In genomic region chr3L:19158343-19158742, dm6 we compare ENCODE assay signal across 2 fruit fly cellular contexts.
A peak's percentile ranks its signal among the peaks of the same experiment; 100 is the strongest.
TF ChIP-seq lines count a peak whose summit lies in the region.

No protein-coding gene starts in this region.

- TF ChIP-seq CTCF in whole organism, embryonic (GFP tag; optimal IDR thresholded peaks at IDR 0.05; lab: Kevin White, UChicago) = no peak

TF ChIP-seq in whole organism, embryonic, 481 proteins besides CTCF, POLR2A, EP300 and RAD21:
- TF ChIP-seq org-1 (GFP tag; optimal IDR thresholded peaks at IDR 0.05; lab: Kevin White, UChicago) = peak; percentile 8
- TF ChIP-seq Rfx (GFP tag; IDR thresholded peaks at IDR 0.05; lab: Robert Waterston, UW) = peak; percentile 7; the same call in 1 of the 2 replicates
- no peak for TF ChIP-seq slou (GFP tag; optimal IDR thresholded peaks at IDR 0.05; lab: Kevin White, UChicago)
- peak; percentile 74 for TF ChIP-seq Hey (tag; optimal IDR thresholded peaks at IDR 0.05; lab: Kevin White, UChicago)
- TF ChIP-seq NFAT (GFP tag; IDR thresholded peaks at IDR 0.05; lab: Robert Waterston, UW) = 0 out of 2 replicates have a peak, but pooled peaks have one; percentile 6
- peak; percentile 38 for TF ChIP-seq CG10543 (GFP tag; optimal IDR thresholded peaks at IDR 0.05; lab: Kevin White, UChicago)
- TF ChIP-seq lmd (GFP tag; IDR thresholded peaks at IDR 0.05; lab: Robert Waterston, UW) = 0 out of 2 replicates have a peak, but pooled peaks have one; percentile 23
- peak; percentile 92 for TF ChIP-seq crol (GFP tag; IDR thresholded peaks at IDR 0.05; lab: Robert Waterston, UW)
- 0 out of 3 replicates have a peak, but pooled peaks have one; percentile 10 for TF ChIP-seq H15 (GFP tag; IDR thresholded peaks at IDR 0.05; lab: Robert Waterston, UW)
- TF ChIP-seq CG32767 (GFP tag; IDR thresholded peaks at IDR 0.05; lab: Robert Waterston, UW) = 0 out of 2 replicates have a peak, but pooled peaks have one; percentile 23
- TF ChIP-seq ab (GFP tag; optimal IDR thresholded peaks at IDR 0.05; lab: Kevin White, UChicago) = no peak
- peak; percentile 39 for TF ChIP-seq abd-A (tag; optimal IDR thresholded peaks at IDR 0.05; lab: Kevin White, UChicago)
- peak; percentile 12 for TF ChIP-seq kni (GFP tag; optimal IDR thresholded peaks at IDR 0.05; lab: Kevin White, UChicago)
- no peak for TF ChIP-seq CG7556 (GFP tag; optimal IDR thresholded peaks at IDR 0.05; lab: Kevin White, UChicago)
- TF ChIP-seq grau (tag; optimal IDR thresholded peaks at IDR 0.05; lab: Kevin White, UChicago) = peak; percentile 51
- peak; percentile 31; the same call in 1 of the 3 replicates for TF ChIP-seq CG2199 (GFP tag; IDR thresholded peaks at IDR 0.05; lab: Robert Waterston, UW)
- no peak for TF ChIP-seq rib (GFP tag; IDR thresholded peaks at IDR 0.05; lab: Robert Waterston, UW)
- TF ChIP-seq CG8359 (GFP tag; optimal IDR thresholded peaks at IDR 0.05; lab: Kevin White, UChicago; ENCODE audit: borderline replicate concordance) = no peak
- TF ChIP-seq Deaf1 (tag; optimal IDR thresholded peaks at IDR 0.05; lab: Kevin White, UChicago) = peak; percentile 5
- TF ChIP-seq Med (GFP tag; lab: Kevin White, UChicago) = peak; percentile 57
- no peak for TF ChIP-seq HLHmδ (GFP tag; optimal IDR thresholded peaks at IDR 0.05; lab: Kevin White, UChicago)
- 0 out of 2 replicates have a peak, but pooled peaks have one; percentile 5 for TF ChIP-seq Dref (GFP tag; IDR thresholded peaks at IDR 0.05; lab: Robert Waterston, UW)
- TF ChIP-seq dpn (GFP tag; optimal IDR thresholded peaks at IDR 0.05; lab: Kevin White, UChicago) = no peak
- peak; percentile 14 for TF ChIP-seq run (tag; optimal IDR thresholded peaks at IDR 0.05; lab: Kevin White, UChicago)
- TF ChIP-seq CG12769 (tag; optimal IDR thresholded peaks at IDR 0.05; lab: Kevin White, UChicago) = peak; percentile 8
- no peak for TF ChIP-seq CG14441 (GFP tag; IDR thresholded peaks at IDR 0.05; lab: Robert Waterston, UW)
- 0 out of 3 replicates have a peak, but pooled peaks have one; percentile 4 for TF ChIP-seq zfh1 (GFP tag; IDR thresholded peaks at IDR 0.05; lab: Robert Waterston, UW)
- TF ChIP-seq sr (GFP tag; IDR thresholded peaks at IDR 0.05; lab: Robert Waterston, UW) = 0 out of 3 replicates have a peak, but pooled peaks have one; percentile 15
- TF ChIP-seq z (GFP tag; IDR thresholded peaks at IDR 0.05; lab: Robert Waterston, UW) = 0 out of 3 replicates have a peak, but pooled peaks have one; percentile 39

TF ChIP-seq in whole organism, pupa, 21 proteins besides CTCF, POLR2A, EP300 and RAD21:
- no peak for TF ChIP-seq Pif1B (GFP tag; optimal IDR thresholded peaks at IDR 0.05; lab: Kevin White, UChicago)
- TF ChIP-seq Ets98B (GFP tag; IDR thresholded peaks at IDR 0.05; lab: Robert Waterston, UW) = no peak
- TF ChIP-seq CG13204 (GFP tag; optimal IDR thresholded peaks at IDR 0.05; lab: Kevin White, UChicago) = peak; percentile 14
- no peak for TF ChIP-seq Pif1A (GFP tag; optimal IDR thresholded peaks at IDR 0.05; lab: Kevin White, UChicago)
- TF ChIP-seq CG8301 (tag; optimal IDR thresholded peaks at IDR 0.05; lab: Kevin White, UChicago) = no peak
